Worm (Caenorhabditis elegans) whole organism, L4 larva: ENCODE measurements around the gene fbxb-2.

ENCODE experiments used
- F26F4.8 ChIP-seq: fragments of 200-800 bp; sonication (Bioruptor generic); conservative IDR thresholded peaks from 2 replicates; pipeline ENCODE4 v1.3.6; 2022; ENCODE audit warnings: missing genetic modification characterization, missing compliant biosample characterization
- F49E8.2 ChIP-seq: sonication (generic microtip); optimal IDR thresholded peaks from 2 replicates; lab custom pipeline; 2016; ENCODE audit warnings: missing compliant biosample characterization, mild to moderate bottlenecking, missing genetic modification characterization, borderline replicate concordance
- R02D3.7 ChIP-seq: fragments of 150-350 bp; sonication (generic microtip); optimal IDR thresholded peaks from 3 replicates; lab custom pipeline; 2014; ENCODE audit warnings: missing biosample characterization, missing genetic modification characterization
- aha-1 ChIP-seq: fragments of 150-350 bp; peaks from one replicate; lab custom pipeline; 2014; ENCODE audit warnings: missing biosample characterization, missing genetic modification characterization
- attf-4 ChIP-seq: sonication (generic microtip); optimal IDR thresholded peaks from 3 replicates; lab custom pipeline; 2017; ENCODE audit warnings: missing biosample characterization, missing genetic modification characterization
- ceh-32 ChIP-seq: sonication (generic microtip); optimal IDR thresholded peaks from 2 replicates; lab custom pipeline; 2016; ENCODE audit warnings: mild to moderate bottlenecking, missing genetic modification characterization, missing compliant biosample characterization; ENCODE audit not compliant: poor library complexity
- ces-1 ChIP-seq: fragments of 150-350 bp; sonication (generic microtip); optimal IDR thresholded peaks from 4 replicates; lab custom pipeline; 2014; ENCODE audit warnings: missing biosample characterization, missing genetic modification reagents, missing genetic modification characterization
- daf-8 ChIP-seq: fragments of 200-800 bp; sonication (Bioruptor generic); IDR thresholded peaks from 2 replicates; pipeline ENCODE4 v1.3.6; 2022; ENCODE audit warnings: missing genetic modification characterization, missing compliant biosample characterization
- dmd-8 ChIP-seq: fragments of 200-800 bp; sonication (Bioruptor generic); IDR thresholded peaks from 2 replicates; pipeline ENCODE4 v1.3.6; 2022; ENCODE audit warnings: missing genetic modification characterization, missing compliant biosample characterization
- dpl-1 ChIP-seq: fragments of 150-350 bp; optimal IDR thresholded peaks from 2 replicates; lab custom pipeline; 2014; ENCODE audit warnings: missing biosample characterization, missing genetic modification reagents, missing genetic modification characterization
- gei-8 ChIP-seq: fragments of 200-800 bp; sonication (Bioruptor generic); optimal IDR thresholded peaks from 2 replicates; lab custom pipeline; 2018; ENCODE audit warnings: mild to moderate bottlenecking, missing genetic modification characterization, missing compliant biosample characterization
- hlh-11 ChIP-seq: fragments of 200-800 bp; sonication (Bioruptor generic); optimal IDR thresholded peaks from 2 replicates; lab custom pipeline; 2018; ENCODE audit warnings: mild to moderate bottlenecking, missing genetic modification characterization, missing compliant biosample characterization
- hmg-1.1 ChIP-seq: fragments of 200-800 bp; sonication (Bioruptor generic); IDR thresholded peaks from 2 replicates; pipeline ENCODE4 v1.3.6; 2022; ENCODE audit warnings: missing genetic modification reagents, missing genetic modification characterization, missing compliant biosample characterization
- lin-15B ChIP-seq: fragments of 150-350 bp; sonication (generic microtip); optimal IDR thresholded peaks from 3 replicates; lab custom pipeline; 2014; ENCODE audit warnings: missing biosample characterization, missing genetic modification characterization
- lin-39 ChIP-seq: fragments of 150-350 bp; optimal IDR thresholded peaks from 2 replicates; lab custom pipeline; 2014; ENCODE audit warnings: missing biosample characterization, missing genetic modification reagents, missing genetic modification characterization
- lsy-2 ChIP-seq, 2 experiments: fragments of 150-350 bp in 1 of 2; sonication (generic microtip) in 1 of 2; optimal IDR thresholded peaks; 2 replicates each; lab custom pipeline; 2014 to 2017; ENCODE audit warnings: missing biosample characterization in 2 of 2, missing genetic modification characterization in 2 of 2
- madf-9 ChIP-seq: fragments of 200-800 bp; sonication (Bioruptor generic); conservative IDR thresholded peaks from 2 replicates; pipeline ENCODE4 v1.3.6; 2022; ENCODE audit warnings: missing genetic modification reagents, missing genetic modification characterization, missing compliant biosample characterization
- mdl-1 ChIP-seq, 2 experiments: fragments of 150-350 bp in 1 of 2; sonication (generic microtip) in 1 of 2; optimal IDR thresholded peaks; 2 replicates each; lab custom pipeline; 2014 to 2017; ENCODE audit warnings: missing biosample characterization in 2 of 2, missing genetic modification characterization in 2 of 2
- mdt-29 ChIP-seq: fragments of 200-800 bp; sonication (Bioruptor generic); IDR thresholded peaks from 2 replicates; pipeline ENCODE4 v1.3.6; 2022; ENCODE audit warnings: missing genetic modification reagents, missing genetic modification characterization, missing compliant biosample characterization
- nhr-10 ChIP-seq: fragments of 150-350 bp; optimal IDR thresholded peaks from 2 replicates; lab custom pipeline; 2014; ENCODE audit warnings: missing biosample characterization, missing genetic modification characterization
- nhr-111 ChIP-seq: fragments of 200-800 bp; sonication (Bioruptor generic); optimal IDR thresholded peaks from 2 replicates; lab custom pipeline; 2018; ENCODE audit warnings: mild to moderate bottlenecking, missing genetic modification characterization, missing compliant biosample characterization
- nhr-237 ChIP-seq: sonication (generic microtip); optimal IDR thresholded peaks from 2 replicates; lab custom pipeline; 2017; ENCODE audit warnings: missing biosample characterization, missing genetic modification characterization
- nhr-41 ChIP-seq: fragments of 200-800 bp; sonication (Bioruptor generic); IDR thresholded peaks from 2 replicates; pipeline ENCODE4 v1.3.6; 2022; ENCODE audit warnings: missing genetic modification reagents, missing genetic modification characterization, missing compliant biosample characterization
- pqm-1 ChIP-seq: sonication (generic microtip); optimal IDR thresholded peaks from 2 replicates; lab custom pipeline; 2017; ENCODE audit warnings: missing biosample characterization, missing genetic modification characterization
- rbr-2 ChIP-seq: sonication (generic microtip); optimal IDR thresholded peaks from 2 replicates; lab custom pipeline; 2016; ENCODE audit warnings: missing genotype, missing genetic modification characterization, missing compliant biosample characterization
- set-16 ChIP-seq: fragments of 200-800 bp; sonication (Bioruptor generic); IDR thresholded peaks from 2 replicates; pipeline ENCODE4 v1.3.6; 2022; ENCODE audit warnings: missing genetic modification reagents, missing genetic modification characterization, missing compliant biosample characterization
- unc-39 ChIP-seq: sonication (generic microtip); optimal IDR thresholded peaks from 2 replicates; lab custom pipeline; 2017; ENCODE audit warnings: missing biosample characterization, missing genetic modification characterization
- unc-62 ChIP-seq, 3 experiments: fragments of 150-350 bp in 1 of 3; sonication (generic microtip); optimal IDR thresholded peaks in 2 of 3; peaks in 1 of 3; 1 replicate in 1 of 3; 2 replicates in 2 of 3; lab custom pipeline; 2014 to 2017; ENCODE audit warnings: missing biosample characterization in 3 of 3, missing genetic modification characterization in 3 of 3, missing genetic modification reagents in 3 of 3, missing genotype in 1 of 3
- zfp-2 ChIP-seq: sonication (generic microtip); optimal IDR thresholded peaks from 2 replicates; lab custom pipeline; 2016; ENCODE audit warnings: mild to moderate bottlenecking, missing genetic modification characterization, missing compliant biosample characterization
- zfp-3 ChIP-seq: fragments of 200-800 bp; sonication (Bioruptor generic); conservative IDR thresholded peaks from 2 replicates; pipeline ENCODE4 v1.3.6; 2022; ENCODE audit warnings: missing genetic modification reagents, missing genetic modification characterization, missing compliant biosample characterization

The fbxb-2 gene

ce11 chrV:19237204-19237603, at the start of gene fbxb-2:
TSS of gene fbxb-2 (minus strand) at chrV:19237304.
- TF ChIP-seq madf-9 (GFP tag; lab: Robert Waterston, UW) (no peak), daf-8 (GFP tag; lab: Robert Waterston, UW) (no peak), zfp-3 (GFP tag; lab: Robert Waterston, UW) (no peak), mdl-1 (tag; optimal IDR thresholded peaks at IDR 0.05; lab: Kevin White, UChicago) (no peak), ces-1 (GFP tag; lab: Kevin White, UChicago) (no peak), unc-39 (no peak), hmg-1.1 (GFP tag; lab: Robert Waterston, UW) (no peak), lin-39 (tag; lab: Kevin White, UChicago) (no peak), dpl-1 (GFP tag; lab: Kevin White, UChicago) (no peak), nhr-10 (tag; lab: Kevin White, UChicago) (no peak), zfp-2 (tag; lab: Kevin White, UChicago) (no peak), nhr-41 (GFP tag; lab: Robert Waterston, UW) (no peak), R02D3.7 (tag; lab: Kevin White, UChicago) (no peak), dmd-8 (GFP tag; lab: Robert Waterston, UW) (no peak), hlh-11 (tag; lab: Kevin White, UChicago) (no peak), lsy-2 (tag; optimal IDR thresholded peaks at IDR 0.05; lab: Kevin White, UChicago) (no peak), rbr-2 (tag; lab: Kevin White, UChicago) (no peak), mdt-29 (GFP tag; lab: Robert Waterston, UW) (no peak), lin-15B (no peak)

DNA sequence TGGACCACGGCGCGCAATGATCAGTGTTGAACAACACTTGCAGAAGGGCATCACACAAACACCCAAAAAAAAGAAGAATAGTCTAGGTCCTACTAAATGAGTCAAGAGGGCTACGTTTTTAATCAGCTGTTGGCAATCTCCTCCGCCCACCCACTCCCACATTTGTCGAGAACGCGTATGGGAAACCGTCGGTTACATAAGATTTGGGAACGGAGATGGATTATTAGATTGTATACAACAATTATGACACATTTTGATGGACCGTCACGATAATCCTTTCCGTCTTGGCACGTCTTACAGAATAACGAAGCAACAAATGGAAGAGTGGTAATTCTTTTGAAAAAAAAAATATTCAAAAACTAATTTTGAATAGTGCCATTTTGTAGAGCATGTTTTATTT, 48.8 kb upstream of the fbxb-2 start:
- no peak for TF ChIP-seq attf-4
- no peak for TF ChIP-seq zfp-2 (tag; lab: Kevin White, UChicago)
- peak in 1 of 2 experiments; percentile 21 for TF ChIP-seq unc-62 (GFP tag; optimal IDR thresholded peaks at IDR 0.05 in 1 of 2; lab: Kevin White, UChicago)
- no peak for TF ChIP-seq unc-62 (tag; optimal IDR thresholded peaks at IDR 0.05; lab: Kevin White, UChicago)
- TF ChIP-seq pqm-1 (tag; lab: Kevin White, UChicago), result no peak
- no peak for TF ChIP-seq aha-1
- TF ChIP-seq F26F4.8 (GFP tag; lab: Robert Waterston, UW), result no peak
- no peak for TF ChIP-seq ceh-32 (tag; lab: Kevin White, UChicago)

ce11 chrV:19282314-19282713, 45.2 kb upstream of the fbxb-2 start, which contains the start of gene fbxb-117:
TSS of gene fbxb-117 (plus strand) at chrV:19282614.
- peak; percentile 75 for TF ChIP-seq aha-1
- no peak for TF ChIP-seq dpl-1 (GFP tag; lab: Kevin White, UChicago)

DNA sequence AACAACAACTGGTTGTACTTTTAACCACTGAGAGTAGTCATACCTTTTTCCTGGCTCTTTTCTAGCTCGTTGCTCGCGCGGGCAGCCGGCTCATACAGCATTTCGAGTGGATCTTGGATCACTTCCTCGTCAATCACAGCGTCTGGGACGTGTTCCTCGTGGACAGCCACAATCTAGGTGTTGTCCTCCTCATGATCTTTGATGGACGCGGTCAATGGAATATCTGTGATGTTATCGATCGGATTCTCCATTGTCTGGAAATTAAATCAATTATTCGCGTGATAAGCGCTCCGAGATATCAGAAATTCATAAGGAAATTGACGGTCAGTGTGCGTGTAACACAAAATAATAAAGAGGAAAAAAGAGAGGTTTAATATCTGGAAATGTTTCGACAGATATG, 42.8 kb upstream of the fbxb-2 start, which contains the start of gene F21D9.8:
Gene F21D9.8, minus strand, starts transcription at position 101 of the 400 bp plus-strand sequence.
- TF ChIP-seq F49E8.2, result no peak
- no peak for TF ChIP-seq pqm-1 (tag; lab: Kevin White, UChicago)
- TF ChIP-seq nhr-237, result no peak
- no peak for TF ChIP-seq gei-8

DNA sequence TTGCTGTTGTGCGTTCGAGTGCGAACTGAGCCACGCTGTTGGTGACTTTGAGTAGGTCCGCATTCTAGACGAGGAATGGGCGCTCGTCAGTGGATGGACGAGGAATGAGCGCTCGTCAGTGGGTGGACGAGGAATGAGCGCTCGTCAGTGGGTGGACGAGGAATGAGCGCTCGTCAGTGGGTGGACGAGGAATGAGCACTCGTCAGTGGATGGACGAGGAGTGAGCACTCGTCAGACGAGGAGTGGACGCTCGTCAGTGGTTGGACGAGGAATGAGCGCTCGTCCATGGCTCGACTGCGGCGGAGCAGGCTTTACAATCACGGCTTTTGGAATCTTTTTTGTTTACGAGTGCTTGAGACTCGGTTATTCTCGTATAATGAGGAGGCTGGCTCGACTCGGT, 41.4 kb upstream of the fbxb-2 start:
- TF ChIP-seq set-16 (peak; percentile 81), dmd-8 (GFP tag; lab: Robert Waterston, UW) (no peak)

ce11 chrV:19276354-19276753, 39.2 kb upstream of the fbxb-2 start:
- no peak for TF ChIP-seq nhr-111 (GFP tag; lab: Kevin White, UChicago)
- peak; percentile 65 for TF ChIP-seq aha-1
- TF ChIP-seq, all 104 proteins: peak for 1
